Fruit fly (Drosophila melanogaster): ENCODE data around the gene CG1792.

CG1792 gene

dm6 chr3R:31608438-31609188 lies 7.5 kb upstream of the CG1792 start (continued):
- TF ChIP-seq knrl (GFP tag; IDR thresholded peaks at IDR 0.05; ENCODE audit: partially characterized antibody) (no peak), bsh (GFP tag; optimal IDR thresholded peaks at IDR 0.05) (no peak), bigmax (GFP tag; optimal IDR thresholded peaks at IDR 0.05) (no peak), HHEX (GFP tag; optimal IDR thresholded peaks at IDR 0.05) (no peak), Chrac-16 (GFP tag; optimal IDR thresholded peaks at IDR 0.05) (no peak), Doc3 (GFP tag; IDR thresholded peaks at IDR 0.05; ENCODE audit: partially characterized antibody) (no peak), Doc2 (GFP tag; IDR thresholded peaks at IDR 0.05) (no peak), bowl (GFP tag; IDR thresholded peaks at IDR 0.05) (no peak), CG10654 (GFP tag; optimal IDR thresholded peaks at IDR 0.05) (no peak), sim (GFP tag; IDR thresholded peaks at IDR 0.05) (no peak), D (optimal IDR thresholded peaks at IDR 0.05) (peak; percentile 76), D (GFP tag; optimal IDR thresholded peaks at IDR 0.05) (peak; percentile 28), ken (GFP tag; IDR thresholded peaks at IDR 0.05) (no peak), Trl (optimal IDR thresholded peaks at IDR 0.05) (peak in 1 of 2 experiments; percentile 31), Trl (GFP tag; optimal IDR thresholded peaks at IDR 0.05) (no peak), HLHmδ (GFP tag; optimal IDR thresholded peaks at IDR 0.05) (peak; percentile 65), maf-S (GFP tag; optimal IDR thresholded peaks at IDR 0.05) (no peak), CG2199 (GFP tag; IDR thresholded peaks at IDR 0.05) (no peak), fu2 (GFP tag; optimal IDR thresholded peaks at IDR 0.05) (no peak), BtbVII (GFP tag; optimal IDR thresholded peaks at IDR 0.05) (peak; percentile 10), Ravus (GFP tag; IDR thresholded peaks at IDR 0.05) (no peak), lov (optimal IDR thresholded peaks at IDR 0.05) (no peak), lov (GFP tag; IDR thresholded peaks at IDR 0.05) (no peak), CG14860 (GFP tag; IDR thresholded peaks at IDR 0.05; ENCODE audit: partially characterized antibody) (no peak), Bgb (GFP tag; IDR thresholded peaks at IDR 0.05; ENCODE audit: partially characterized antibody) (no peak), peb (GFP tag; IDR thresholded peaks at IDR 0.05) (no peak), yki (optimal IDR thresholded peaks at IDR 0.05) (no peak), CG7271 (tag; optimal IDR thresholded peaks at IDR 0.05) (no peak), Gug (GFP tag; IDR thresholded peaks at IDR 0.05) (no peak), CG11085 (GFP tag; IDR thresholded peaks at IDR 0.05) (no peak), CG17359 (tag; optimal IDR thresholded peaks at IDR 0.05) (peak; percentile 10), CG17361 (GFP tag; IDR thresholded peaks at IDR 0.05) (no peak), Mad (GFP tag; optimal IDR thresholded peaks at IDR 0.05) (no peak), CG12942 (GFP tag; optimal IDR thresholded peaks at IDR 0.05) (no peak), Sry-δ (GFP tag; optimal IDR thresholded peaks at IDR 0.05) (no peak), az2 (GFP tag; optimal IDR thresholded peaks at IDR 0.05) (no peak), CG3281 (GFP tag; optimal IDR thresholded peaks at IDR 0.05) (no peak), hth (optimal IDR thresholded peaks at IDR 0.05) (no peak), CG2875 (GFP tag; optimal IDR thresholded peaks at IDR 0.05) (no peak), gcm2 (GFP tag; optimal IDR thresholded peaks at IDR 0.05) (no peak), gce (GFP tag; IDR thresholded peaks at IDR 0.05) (no peak), al (GFP tag; IDR thresholded peaks at IDR 0.05) (no peak), CG10267 (tag; optimal IDR thresholded peaks at IDR 0.05) (no peak), CG31388 (GFP tag; optimal IDR thresholded peaks at IDR 0.05) (no peak), cas (GFP tag; IDR thresholded peaks at IDR 0.05) (no peak), hkb (optimal IDR thresholded peaks at IDR 0.05) (no peak), hkb (GFP tag; IDR thresholded peaks at IDR 0.05) (no peak), CG3726 (GFP tag; IDR thresholded peaks at IDR 0.05) (no peak), C15 (GFP tag; IDR thresholded peaks at IDR 0.05) (no peak), CG5180 (GFP tag; optimal IDR thresholded peaks at IDR 0.05) (no peak), CG3065 (GFP tag; optimal IDR thresholded peaks at IDR 0.05) (no peak), TFAM (GFP tag; optimal IDR thresholded peaks at IDR 0.05) (no peak), CG3995 (GFP tag; optimal IDR thresholded peaks at IDR 0.05) (no peak)

All from whole organism, embryonic.